Worm (Caenorhabditis elegans) whole organism, early embryonic: ENCODE measurements around the gene F07A11.4.

Experiments
- B0310.2 ChIP-seq: sonication (generic microtip); optimal IDR thresholded peaks from 2 replicates; lab custom pipeline; 2016; ENCODE audit warnings: mild to moderate bottlenecking, missing genetic modification characterization, missing compliant biosample characterization
- F13C5.2 ChIP-seq: sonication (generic microtip); optimal IDR thresholded peaks from 2 replicates; lab custom pipeline; 2017; ENCODE audit warnings: mild to moderate bottlenecking, missing genetic modification characterization, inconsistent platforms, missing compliant biosample characterization
- aly-1 ChIP-seq: sonication (generic microtip); optimal IDR thresholded peaks from 2 replicates; lab custom pipeline; 2016; ENCODE audit warnings: missing genetic modification characterization, missing compliant biosample characterization
- ama-1 ChIP-seq: fragments of 150-350 bp; optimal IDR thresholded peaks from 2 replicates; lab custom pipeline; 2014
- ceh-13 ChIP-seq: fragments of 200-800 bp; sonication (Bioruptor generic); optimal IDR thresholded peaks from 2 replicates; lab custom pipeline; 2018; ENCODE audit warnings: mild to moderate bottlenecking, missing genetic modification characterization, missing compliant biosample characterization
- ets-7 ChIP-seq: sonication (generic microtip); optimal IDR thresholded peaks from 2 replicates; lab custom pipeline; 2016; ENCODE audit warnings: missing genotype, missing genetic modification characterization, missing compliant biosample characterization
- flt-1 ChIP-seq: fragments of 200-800 bp; sonication (Bioruptor generic); IDR thresholded peaks from 2 replicates; pipeline ENCODE4 v1.3.6; 2022; ENCODE audit warnings: missing genetic modification characterization, missing compliant biosample characterization
- hmbx-1 ChIP-seq: sonication (generic microtip); optimal IDR thresholded peaks from 2 replicates; lab custom pipeline; 2016; ENCODE audit warnings: mild to moderate bottlenecking, missing genetic modification characterization, missing compliant biosample characterization
- hmg-4 ChIP-seq: fragments of 200-800 bp; sonication (Bioruptor generic); optimal IDR thresholded peaks from 2 replicates; lab custom pipeline; 2018; ENCODE audit warnings: mild to moderate bottlenecking, missing genetic modification characterization, missing compliant biosample characterization
- hnd-1 ChIP-seq: sonication (generic microtip); optimal IDR thresholded peaks from 2 replicates; lab custom pipeline; 2016; ENCODE audit warnings: missing genetic modification characterization, missing compliant biosample characterization
- scrt-1 ChIP-seq: fragments of 200-800 bp; sonication (Bioruptor generic); IDR thresholded peaks from 2 replicates; pipeline ENCODE4 v1.3.6; 2022; ENCODE audit warnings: missing genetic modification characterization, missing compliant biosample characterization
- tbx-11 ChIP-seq: fragments of 200-800 bp; sonication (Bioruptor generic); IDR thresholded peaks from 2 replicates; pipeline ENCODE4 v1.3.6; 2022; ENCODE audit warnings: missing genetic modification characterization, missing compliant biosample characterization
- tbx-37 ChIP-seq: fragments of 200-800 bp; sonication (Bioruptor generic); conservative IDR thresholded peaks from 2 replicates; pipeline ENCODE4 v1.3.6; 2022; ENCODE audit warnings: missing genetic modification reagents, missing genetic modification characterization, missing compliant biosample characterization
- tra-4 ChIP-seq: sonication (generic microtip); optimal IDR thresholded peaks from 2 replicates; lab custom pipeline; 2017; ENCODE audit warnings: missing genetic modification characterization, missing compliant biosample characterization

- no peak for TF ChIP-seq ama-1 (lab: Kevin White, UChicago)
- no peak for TF ChIP-seq hmbx-1 (tag; lab: Kevin White, UChicago)
- no peak for TF ChIP-seq tbx-37 (GFP tag; lab: Robert Waterston, UW)
- TF ChIP-seq ceh-13 (GFP tag; lab: Kevin White, UChicago): no peak
- no peak for TF ChIP-seq tra-4 (tag; lab: Kevin White, UChicago)
- TF ChIP-seq hmg-4 (GFP tag; lab: Kevin White, UChicago): no peak
- no peak for TF ChIP-seq flt-1 (GFP tag; lab: Robert Waterston, UW)
- TF ChIP-seq ets-7 (tag; lab: Kevin White, UChicago): no peak
- TF ChIP-seq B0310.2 (tag; lab: Kevin White, UChicago): no peak
- TF ChIP-seq scrt-1 (GFP tag; lab: Robert Waterston, UW): no peak
- TF ChIP-seq aly-1 (tag; lab: Kevin White, UChicago): no peak
- TF ChIP-seq F13C5.2 (tag; lab: Kevin White, UChicago): no peak
- no peak for TF ChIP-seq tbx-11
- no peak for TF ChIP-seq hnd-1 (tag; lab: Kevin White, UChicago)
Observed at ce11 chrII:11633509-11633908, 32.7 kb downstream of the F07A11.4 start, which contains the start of gene din-1.
